Worm (Caenorhabditis elegans) whole organism, L1 larva: ENCODE data around the gene fbxa-218.
A peak's percentile ranks its signal among the peaks of the same experiment; 100 is the strongest.

Experiments
- C04F5.9 ChIP-seq: sonication (generic microtip); optimal IDR thresholded peaks from 2 replicates; lab custom pipeline; 2016; ENCODE audit warnings: missing genetic modification characterization, missing compliant biosample characterization
- Y116A8C.19 ChIP-seq: sonication (generic microtip); optimal IDR thresholded peaks from 2 replicates; lab custom pipeline; 2016; ENCODE audit warnings: missing compliant biosample characterization, missing genetic modification characterization, borderline replicate concordance
- aly-2 ChIP-seq: fragments of 150-350 bp; optimal IDR thresholded peaks from 2 replicates; lab custom pipeline; 2014; ENCODE audit warnings: missing biosample characterization, missing genetic modification characterization
- ama-1 ChIP-seq: fragments of 150-350 bp; optimal IDR thresholded peaks from 2 replicates; lab custom pipeline; 2014
- ceh-63 ChIP-seq: fragments of 200-800 bp; sonication (Bioruptor generic); optimal IDR thresholded peaks from 2 replicates; lab custom pipeline; 2018; ENCODE audit warnings: mild to moderate bottlenecking, missing genetic modification characterization, missing compliant biosample characterization
- ceh-8 ChIP-seq: fragments of 200-800 bp; sonication (Bioruptor generic); optimal IDR thresholded peaks from 2 replicates; lab custom pipeline; 2018; ENCODE audit warnings: mild to moderate bottlenecking, missing genetic modification characterization, moderate library complexity, missing compliant biosample characterization
- ceh-82 ChIP-seq, 3 experiments: fragments of 150-350 bp in 1 of 3; sonication (generic microtip) in 2 of 3; optimal IDR thresholded peaks; 2 replicates each; lab custom pipeline; 2014 to 2017; ENCODE audit warnings: missing biosample characterization in 3 of 3, missing genetic modification characterization in 3 of 3
- ceh-88 ChIP-seq: fragments of 200-800 bp; sonication (Bioruptor generic); IDR thresholded peaks from 2 replicates; pipeline ENCODE4 v1.3.6; 2022; ENCODE audit warnings: missing genetic modification characterization, missing compliant biosample characterization
- ces-1 ChIP-seq: fragments of 150-350 bp; optimal IDR thresholded peaks from 2 replicates; lab custom pipeline; 2014; ENCODE audit warnings: missing biosample characterization, missing genetic modification reagents, missing genetic modification characterization
- dpl-1 ChIP-seq, 3 experiments: fragments of 150-350 bp in 2 of 3; sonication (generic microtip) in 1 of 3; optimal IDR thresholded peaks; 2 replicates each; lab custom pipeline; 2014 to 2017; ENCODE audit warnings: missing biosample characterization in 3 of 3, missing genetic modification characterization in 3 of 3, missing genetic modification reagents in 3 of 3
- efl-1 ChIP-seq, 4 experiments: fragments of 150-350 bp; optimal IDR thresholded peaks in 3 of 4; peaks in 1 of 4; 1 replicate in 1 of 4; 2 replicates in 3 of 4; lab custom pipeline; 2014; ENCODE audit warnings: missing biosample characterization in 2 of 4, missing genetic modification characterization in 2 of 4, missing genetic modification reagents in 2 of 4
- elt-3 ChIP-seq, 6 experiments: fragments of 150-350 bp in 1 of 6; sonication (generic microtip); optimal IDR thresholded peaks; 2 replicates each; lab custom pipeline; 2017 to 2018; ENCODE audit warnings: missing biosample characterization in 6 of 6, missing genetic modification characterization in 6 of 6, inconsistent platforms in 1 of 6
- ets-5 ChIP-seq: fragments of 200-800 bp; sonication (Bioruptor generic); IDR thresholded peaks from 2 replicates; pipeline ENCODE4 v1.3.6; 2022; ENCODE audit warnings: missing genetic modification characterization, missing compliant biosample characterization
- fkh-10 ChIP-seq: sonication (generic microtip); optimal IDR thresholded peaks from 2 replicates; lab custom pipeline; 2017; ENCODE audit warnings: missing biosample characterization, missing genetic modification reagents, missing genetic modification characterization
- fkh-4 ChIP-seq: sonication (generic microtip); optimal IDR thresholded peaks from 2 replicates; lab custom pipeline; 2016; ENCODE audit warnings: missing compliant biosample characterization, missing genetic modification characterization, borderline replicate concordance
- fkh-8 ChIP-seq: sonication (generic microtip); optimal IDR thresholded peaks from 2 replicates; lab custom pipeline; 2016; ENCODE audit warnings: mild to moderate bottlenecking, missing genetic modification characterization, missing compliant biosample characterization
- hlh-4 ChIP-seq: sonication (generic microtip); optimal IDR thresholded peaks from 2 replicates; lab custom pipeline; 2016; ENCODE audit warnings: mild to moderate bottlenecking, missing genetic modification characterization, missing compliant biosample characterization
- irx-1 ChIP-seq: sonication (generic microtip); optimal IDR thresholded peaks from 2 replicates; lab custom pipeline; 2016; ENCODE audit warnings: missing genetic modification characterization, missing compliant biosample characterization
- lin-13 ChIP-seq: fragments of 150-350 bp; optimal IDR thresholded peaks from 2 replicates; lab custom pipeline; 2014; ENCODE audit warnings: missing biosample characterization, missing genetic modification reagents, missing genetic modification characterization
- lin-14 ChIP-seq: fragments of 200-800 bp; sonication (Bioruptor generic); optimal IDR thresholded peaks from 2 replicates; lab custom pipeline; 2018; ENCODE audit warnings: mild to moderate bottlenecking, missing genetic modification characterization, moderate library complexity, missing compliant biosample characterization
- lin-15B ChIP-seq: fragments of 150-350 bp; sonication (generic microtip); optimal IDR thresholded peaks from 3 replicates; lab custom pipeline; 2014; ENCODE audit warnings: missing biosample characterization, missing genetic modification characterization
- lin-35 ChIP-seq, 2 experiments: fragments of 150-350 bp; optimal IDR thresholded peaks; 2 replicates each; lab custom pipeline; 2014; ENCODE audit warnings: missing biosample characterization in 2 of 2, missing genetic modification characterization in 2 of 2, missing genetic modification reagents in 2 of 2
- lsy-2 ChIP-seq, 2 experiments: fragments of 150-350 bp; optimal IDR thresholded peaks; 2 replicates each; lab custom pipeline; 2014; ENCODE audit warnings: missing biosample characterization in 2 of 2, missing genetic modification characterization in 2 of 2
- mdl-1 ChIP-seq, 2 experiments: fragments of 150-350 bp; optimal IDR thresholded peaks; 2 replicates each; lab custom pipeline; 2014 to 2017; ENCODE audit warnings: missing biosample characterization in 2 of 2, missing genetic modification characterization in 2 of 2, inconsistent platforms in 1 of 2
- mef-2 ChIP-seq: fragments of 150-350 bp; optimal IDR thresholded peaks from 2 replicates; lab custom pipeline; 2014; ENCODE audit warnings: missing biosample characterization, missing genetic modification characterization
- nhr-11 ChIP-seq: fragments of 150-350 bp; optimal IDR thresholded peaks from 2 replicates; lab custom pipeline; 2014; ENCODE audit warnings: missing biosample characterization, missing genetic modification characterization
- nhr-12 ChIP-seq: sonication (generic microtip); optimal IDR thresholded peaks from 2 replicates; lab custom pipeline; 2017; ENCODE audit warnings: missing biosample characterization, missing genetic modification characterization
- nhr-19 ChIP-seq: fragments of 200-800 bp; sonication (Bioruptor generic); conservative IDR thresholded peaks from 2 replicates; pipeline ENCODE4 v1.3.6; 2022; ENCODE audit warnings: missing genetic modification characterization, missing compliant biosample characterization
- nhr-237 ChIP-seq: fragments of 150-350 bp; optimal IDR thresholded peaks from 2 replicates; lab custom pipeline; 2014; ENCODE audit warnings: missing biosample characterization, missing genetic modification characterization
- nhr-47 ChIP-seq: sonication (generic microtip); optimal IDR thresholded peaks from 2 replicates; lab custom pipeline; 2016; ENCODE audit warnings: mild to moderate bottlenecking, missing genetic modification characterization, moderate library complexity, missing compliant biosample characterization
- nhr-77 ChIP-seq: fragments of 150-350 bp; optimal IDR thresholded peaks from 2 replicates; lab custom pipeline; 2014; ENCODE audit warnings: missing biosample characterization, missing genetic modification characterization
- nhr-85 ChIP-seq: sonication (generic microtip); peaks from one replicate; lab custom pipeline; 2016; ENCODE audit warnings: missing genetic modification characterization, inconsistent platforms, missing compliant biosample characterization
- nhr-90 ChIP-seq: sonication (generic microtip); optimal IDR thresholded peaks from 2 replicates; lab custom pipeline; 2016; ENCODE audit warnings: mild to moderate bottlenecking, missing genetic modification characterization, missing compliant biosample characterization; ENCODE audit not compliant: poor library complexity
- pag-3 ChIP-seq: sonication (generic microtip); optimal IDR thresholded peaks from 2 replicates; lab custom pipeline; 2017; ENCODE audit warnings: missing genetic modification characterization, mild to moderate bottlenecking, missing compliant biosample characterization, antibody characterized with exemption, borderline replicate concordance; ENCODE audit not compliant: insufficient read depth
- pax-3 ChIP-seq: fragments of 200-800 bp; sonication (Bioruptor generic); optimal IDR thresholded peaks from 2 replicates; lab custom pipeline; 2018; ENCODE audit warnings: mild to moderate bottlenecking, missing genetic modification characterization, moderate library complexity, missing compliant biosample characterization
- rnt-1 ChIP-seq: sonication (generic microtip); optimal IDR thresholded peaks from 2 replicates; lab custom pipeline; 2016; ENCODE audit warnings: mild to moderate bottlenecking, missing genetic modification characterization, moderate library complexity, missing compliant biosample characterization
- skn-1 ChIP-seq: fragments of 150-350 bp; optimal IDR thresholded peaks from 2 replicates; lab custom pipeline; 2014; ENCODE audit warnings: missing biosample characterization, missing genetic modification characterization
- snu-23 ChIP-seq: sonication (generic microtip); optimal IDR thresholded peaks from 2 replicates; lab custom pipeline; 2016; ENCODE audit warnings: missing genetic modification characterization, missing compliant biosample characterization
- sox-4 ChIP-seq: sonication (generic microtip); optimal IDR thresholded peaks from 2 replicates; lab custom pipeline; 2016; ENCODE audit warnings: missing genetic modification characterization, missing compliant biosample characterization
- sptf-1 ChIP-seq: fragments of 150-350 bp; optimal IDR thresholded peaks from 2 replicates; lab custom pipeline; 2014; ENCODE audit warnings: missing biosample characterization, missing genetic modification characterization
- swsn-7 ChIP-seq: sonication (generic microtip); optimal IDR thresholded peaks from 2 replicates; lab custom pipeline; 2016; ENCODE audit warnings: missing genetic modification characterization, missing compliant biosample characterization
- unc-130 ChIP-seq: fragments of 150-350 bp; optimal IDR thresholded peaks from 2 replicates; lab custom pipeline; 2017; ENCODE audit warnings: missing biosample characterization, missing genetic modification characterization, inconsistent platforms
- unc-30 ChIP-seq: sonication (generic microtip); optimal IDR thresholded peaks from 2 replicates; lab custom pipeline; 2017; ENCODE audit warnings: missing biosample characterization, missing genetic modification characterization
- unc-86 ChIP-seq: sonication (generic microtip); optimal IDR thresholded peaks from 2 replicates; lab custom pipeline; 2016; ENCODE audit warnings: missing genetic modification characterization, missing compliant biosample characterization
- unc-98 ChIP-seq: fragments of 200-800 bp; sonication (Bioruptor generic); IDR thresholded peaks from 2 replicates; pipeline ENCODE4 v1.3.6; 2022; ENCODE audit warnings: missing genetic modification characterization, missing compliant biosample characterization
- vab-15 ChIP-seq: sonication (generic microtip); optimal IDR thresholded peaks from 2 replicates; lab custom pipeline; 2017; ENCODE audit warnings: missing genotype, mild to moderate bottlenecking, missing genetic modification characterization, missing compliant biosample characterization
- zag-1 ChIP-seq: fragments of 150-350 bp; optimal IDR thresholded peaks from 2 replicates; lab custom pipeline; 2014; ENCODE audit warnings: missing biosample characterization, missing genetic modification characterization
- ztf-11 ChIP-seq, 2 experiments: sonication (generic microtip); optimal IDR thresholded peaks; 2 replicates each; lab custom pipeline; 2016 to 2017; ENCODE audit warnings: missing genetic modification characterization in 2 of 2, missing biosample characterization in 1 of 2, missing compliant biosample characterization in 1 of 2
- ztf-4 ChIP-seq: fragments of 150-350 bp; optimal IDR thresholded peaks from 2 replicates; lab custom pipeline; 2014; ENCODE audit warnings: missing biosample characterization, missing genetic modification characterization

Gene fbxa-218

DNA sequence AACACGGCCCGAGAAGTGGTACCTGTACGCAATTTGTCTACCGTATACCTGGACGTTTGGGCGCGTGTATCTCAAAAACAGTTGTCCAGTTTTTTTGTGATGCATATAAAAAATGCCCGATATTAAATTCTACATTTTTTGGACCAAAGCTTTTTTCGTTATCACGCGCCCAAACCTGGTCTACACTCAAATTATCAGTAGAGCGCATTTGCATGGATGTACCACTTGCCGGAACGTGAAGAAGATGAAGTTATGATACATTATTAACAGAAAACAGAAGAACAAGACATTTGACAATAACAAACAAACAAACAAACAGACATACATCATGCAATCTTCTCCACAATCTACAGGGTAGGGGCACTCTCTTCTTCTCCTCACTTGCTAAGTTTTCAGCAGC, 11.2 kb downstream of the fbxa-218 start:
- TF ChIP-seq lsy-2 (tag; optimal IDR thresholded peaks at IDR 0.05; lab: Kevin White, UChicago) (peak in 1 of 2 experiments; percentile 56), efl-1 (optimal IDR thresholded peaks at IDR 0.05; lab: Kevin White, UChicago) (peak; percentile 8 to 45), efl-1 (GFP tag; optimal IDR thresholded peaks at IDR 0.05 in 1 of 2; lab: Kevin White, UChicago) (peak; percentile 39 to 86), dpl-1 (GFP tag; optimal IDR thresholded peaks at IDR 0.05; lab: Kevin White, UChicago) (peak in 2 of 3 experiments; percentile 24 to 55), lin-35 (GFP tag; optimal IDR thresholded peaks at IDR 0.05; lab: Kevin White, UChicago) (peak; percentile 11 to 61)

DNA sequence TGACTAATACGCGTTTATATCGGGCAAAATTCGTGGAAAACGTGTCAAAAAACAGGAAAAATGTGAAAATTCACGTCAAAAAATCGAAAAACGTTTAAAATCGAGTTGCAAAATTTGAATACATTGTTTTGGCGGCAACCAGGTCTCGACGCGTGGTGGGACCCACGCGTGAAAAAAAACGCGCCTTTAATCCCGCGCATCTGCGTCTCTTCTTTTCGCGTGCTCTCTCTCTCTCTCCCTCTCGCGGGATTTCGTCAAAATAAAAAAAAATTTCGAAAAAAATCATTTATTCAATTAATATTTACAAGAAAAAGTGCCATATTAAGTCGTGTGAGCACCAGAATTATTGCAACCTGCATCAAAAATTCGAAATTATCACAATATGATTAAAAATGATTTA, 17.0 kb downstream of the fbxa-218 start, which contains the start of gene ani-1:
Gene ani-1, minus strand, starts transcription at position 61 of the 400 bp plus-strand sequence.
- TF ChIP-seq sptf-1 (tag; lab: Kevin White, UChicago) (no peak), fkh-8 (peak; percentile 56), ceh-82 (tag; optimal IDR thresholded peaks at IDR 0.05; lab: Kevin White, UChicago) (peak; percentile 35 to 83 (median 60)), hlh-4 (tag; lab: Kevin White, UChicago) (no peak), pag-3 (tag; lab: Kevin White, UChicago) (no peak), nhr-19 (peak; percentile 65), unc-130 (tag; lab: Kevin White, UChicago) (peak; percentile 75), rnt-1 (tag; lab: Kevin White, UChicago) (peak; percentile 66), snu-23 (GFP tag; lab: Kevin White, UChicago) (peak; percentile 71), lin-14 (peak; percentile 70), nhr-11 (tag; lab: Kevin White, UChicago) (no peak), nhr-12 (no peak), Y116A8C.19 (tag; lab: Kevin White, UChicago) (no peak), ceh-63 (no peak), C04F5.9 (tag; lab: Kevin White, UChicago) (no peak), sox-4 (no peak), skn-1 (tag; lab: Kevin White, UChicago) (peak; percentile 61), efl-1 (optimal IDR thresholded peaks at IDR 0.05; lab: Kevin White, UChicago) (peak; percentile 91 to 97), efl-1 (GFP tag; optimal IDR thresholded peaks at IDR 0.05 in 1 of 2; lab: Kevin White, UChicago) (peak; percentile 91 to 98), nhr-77 (tag; lab: Kevin White, UChicago) (peak; percentile 43), unc-30 (tag; lab: Kevin White, UChicago) (no peak), nhr-85 (peak; percentile 84), ztf-11 (tag; optimal IDR thresholded peaks at IDR 0.05; lab: Kevin White, UChicago) (peak in 1 of 2 experiments; percentile 17), swsn-7 (tag; lab: Kevin White, UChicago) (peak; percentile 59), ces-1 (GFP tag; lab: Kevin White, UChicago) (no peak), nhr-90 (tag; lab: Kevin White, UChicago) (peak; percentile 49), ztf-4 (tag; lab: Kevin White, UChicago) (peak; percentile 20), ets-5 (GFP tag; lab: Robert Waterston, UW) (no peak), mef-2 (no peak), lin-13 (peak; percentile 72), lin-35 (GFP tag; optimal IDR thresholded peaks at IDR 0.05; lab: Kevin White, UChicago) (peak; percentile 93 to 94), fkh-10 (GFP tag; lab: Kevin White, UChicago) (no peak), mdl-1 (tag; optimal IDR thresholded peaks at IDR 0.05; lab: Kevin White, UChicago) (peak in 1 of 2 experiments; percentile 46), ama-1 (lab: Kevin White, UChicago) (peak; percentile 76), nhr-47 (tag; lab: Kevin White, UChicago) (peak; percentile 79), aly-2 (tag; lab: Kevin White, UChicago) (no peak), unc-98 (GFP tag; lab: Robert Waterston, UW) (no peak), irx-1 (tag; lab: Kevin White, UChicago) (peak; percentile 36), elt-3 (tag; optimal IDR thresholded peaks at IDR 0.05; lab: Kevin White, UChicago) (peak in 1 of 6 experiments; percentile 42), lin-15B (peak; percentile 65), dpl-1 (GFP tag; optimal IDR thresholded peaks at IDR 0.05; lab: Kevin White, UChicago) (peak; percentile 88 to 92 (median 90)), ceh-88 (GFP tag; lab: Robert Waterston, UW) (peak; percentile 34; the same call in 1 of the 2 replicates), lsy-2 (tag; optimal IDR thresholded peaks at IDR 0.05; lab: Kevin White, UChicago) (peak; percentile 82 to 89), vab-15 (tag; lab: Kevin White, UChicago) (no peak), zag-1 (tag; lab: Kevin White, UChicago) (no peak), unc-86 (tag; lab: Kevin White, UChicago) (peak; percentile 70), ceh-8 (GFP tag; lab: Kevin White, UChicago) (peak; percentile 45), fkh-4 (no peak), nhr-237 (tag; lab: Kevin White, UChicago) (no peak), pax-3 (tag; lab: Kevin White, UChicago) (no peak)
